Fruit fly (Drosophila melanogaster) whole organism, prepupa: ENCODE results near the gene CG6726.
A peak's percentile ranks its signal among the peaks of the same experiment; 100 is the strongest.

Source experiments
- Blimp-1 ChIP-seq: fragments of 200-800 bp; sonication (Bioruptor generic); optimal IDR thresholded peaks from 3 replicates; lab custom pipeline; 2017; ENCODE audit warnings: missing biosample characterization, missing genetic modification characterization, mild to moderate bottlenecking, moderate library complexity, missing genetic modification reagents
- CG10631 ChIP-seq: fragments of 200-800 bp; sonication (Bioruptor generic); optimal IDR thresholded peaks from 2 replicates; lab custom pipeline; 2016; ENCODE audit warnings: missing biosample characterization, missing genetic modification characterization
- CG11762 ChIP-seq: fragments of 200-800 bp; sonication (Bioruptor generic); optimal IDR thresholded peaks from 3 replicates; lab custom pipeline; 2016; ENCODE audit warnings: missing biosample characterization, missing genetic modification characterization; ENCODE audit not compliant: insufficient read depth
- CG11902 ChIP-seq: fragments of 200-800 bp; sonication (Bioruptor generic); optimal IDR thresholded peaks from 3 replicates; lab custom pipeline; 2016; ENCODE audit warnings: missing biosample characterization, missing genetic modification characterization
- CG15336 ChIP-seq: fragments of 200-800 bp; sonication (Bioruptor generic); IDR thresholded peaks from 2 replicates; pipeline ENCODE4 v1.3.6; 2022; ENCODE audit warnings: missing biosample characterization, missing genetic modification characterization
- CG1621 ChIP-seq: fragments of 200-800 bp; sonication (Bioruptor generic); optimal IDR thresholded peaks from 3 replicates; lab custom pipeline; 2018; ENCODE audit warnings: missing biosample characterization, mild to moderate bottlenecking, missing genetic modification characterization
- CG16779 ChIP-seq: fragments of 200-800 bp; sonication (Bioruptor generic); optimal IDR thresholded peaks from 3 replicates; lab custom pipeline; 2017; ENCODE audit warnings: missing biosample characterization, mild to moderate bottlenecking, missing genetic modification characterization
- CG31627 ChIP-seq: fragments of 200-800 bp; sonication (Bioruptor generic); optimal IDR thresholded peaks from 3 replicates; lab custom pipeline; 2016; ENCODE audit warnings: missing biosample characterization, missing genetic modification characterization
- CG3919 ChIP-seq: fragments of 200-800 bp; sonication (Bioruptor generic); optimal IDR thresholded peaks from 3 replicates; lab custom pipeline; 2016; ENCODE audit warnings: missing biosample characterization, missing genetic modification characterization
- CG4318 ChIP-seq: fragments of 200-800 bp; sonication (Bioruptor generic); optimal IDR thresholded peaks from 3 replicates; lab custom pipeline; 2017; ENCODE audit warnings: missing biosample characterization, mild to moderate bottlenecking, missing genetic modification characterization
- CG6163 ChIP-seq: fragments of 200-800 bp; sonication (Bioruptor generic); IDR thresholded peaks from 3 replicates; pipeline ENCODE4 v1.3.6; 2022; ENCODE audit warnings: missing biosample characterization, missing genetic modification characterization
- CG6854 ChIP-seq: fragments of 200-800 bp; sonication (Bioruptor generic); optimal IDR thresholded peaks from 2 replicates; lab custom pipeline; 2017; ENCODE audit warnings: missing biosample characterization, mild to moderate bottlenecking, missing genetic modification characterization
- CG7368 ChIP-seq: fragments of 200-800 bp; sonication (Bioruptor generic); optimal IDR thresholded peaks from 3 replicates; lab custom pipeline; 2016; ENCODE audit warnings: missing biosample characterization, missing genetic modification characterization
- CG8119 ChIP-seq: fragments of 200-800 bp; sonication (Bioruptor generic); IDR thresholded peaks from 3 replicates; pipeline ENCODE4 v1.3.6; 2022; ENCODE audit warnings: missing biosample characterization, missing genetic modification characterization
- CG8319 ChIP-seq: fragments of 200-800 bp; sonication (Bioruptor generic); optimal IDR thresholded peaks from 3 replicates; lab custom pipeline; 2016; ENCODE audit warnings: missing biosample characterization, missing genetic modification characterization
- CG8632 ChIP-seq: fragments of 200-800 bp; sonication (Bioruptor generic); optimal IDR thresholded peaks from 3 replicates; lab custom pipeline; 2016; ENCODE audit warnings: missing biosample characterization, missing genetic modification characterization
- CG9139 ChIP-seq: fragments of 200-800 bp; sonication (Bioruptor generic); optimal IDR thresholded peaks from 3 replicates; lab custom pipeline; 2017; ENCODE audit warnings: missing biosample characterization, mild to moderate bottlenecking, missing genetic modification characterization
- Eip78C ChIP-seq: fragments of 200-800 bp; sonication (Bioruptor generic); peaks from one replicate; lab custom pipeline; 2016; ENCODE audit warnings: missing biosample characterization, missing genetic modification characterization
- Eip93F ChIP-seq: fragments of 200-800 bp; sonication (Bioruptor generic); optimal IDR thresholded peaks from 2 replicates; lab custom pipeline; 2016; ENCODE audit warnings: missing biosample characterization, mild to moderate bottlenecking, missing genetic modification characterization
- Ets96B ChIP-seq: fragments of 200-800 bp; optimal IDR thresholded peaks from 2 replicates; lab custom pipeline; 2019; ENCODE audit warnings: missing biosample characterization, mild to moderate bottlenecking, missing genetic modification characterization, moderate library complexity
- Gug ChIP-seq: fragments of 200-800 bp; sonication (Bioruptor generic); IDR thresholded peaks from 2 replicates; pipeline ENCODE4 v1.3.6; 2022; ENCODE audit warnings: missing biosample characterization, missing genetic modification characterization
- Hr39 ChIP-seq: fragments of 200-800 bp; sonication (Bioruptor generic); optimal IDR thresholded peaks from 2 replicates; lab custom pipeline; 2016; ENCODE audit warnings: missing biosample characterization, missing genetic modification characterization
- Lpt ChIP-seq: fragments of 200-800 bp; sonication (Bioruptor generic); optimal IDR thresholded peaks from 3 replicates; lab custom pipeline; 2016; ENCODE audit warnings: missing biosample characterization, missing genetic modification characterization
- OdsH ChIP-seq: fragments of 200-800 bp; sonication (Bioruptor generic); optimal IDR thresholded peaks from 3 replicates; lab custom pipeline; 2016; ENCODE audit warnings: missing biosample characterization, missing genetic modification characterization
- Sox102F ChIP-seq: fragments of 200-800 bp; sonication (Bioruptor generic); optimal IDR thresholded peaks from 2 replicates; lab custom pipeline; 2016; ENCODE audit warnings: missing biosample characterization, mild to moderate bottlenecking, missing genetic modification characterization
- Sox14 ChIP-seq: fragments of 200-800 bp; sonication (Bioruptor generic); optimal IDR thresholded peaks from 3 replicates; lab custom pipeline; 2016; ENCODE audit warnings: missing biosample characterization, missing genetic modification characterization
- achi ChIP-seq: fragments of 200-800 bp; sonication (Bioruptor generic); optimal IDR thresholded peaks from 3 replicates; lab custom pipeline; 2016; ENCODE audit warnings: missing biosample characterization, missing genetic modification characterization
- acj6 ChIP-seq: fragments of 200-800 bp; sonication (Bioruptor generic); optimal IDR thresholded peaks from 3 replicates; lab custom pipeline; 2016; ENCODE audit warnings: missing biosample characterization, missing genetic modification characterization
- cyc ChIP-seq: fragments of 200-800 bp; sonication (Bioruptor generic); optimal IDR thresholded peaks from 3 replicates; lab custom pipeline; 2016; ENCODE audit warnings: missing biosample characterization, missing genetic modification characterization
- dac ChIP-seq: fragments of 200-800 bp; sonication (Bioruptor generic); optimal IDR thresholded peaks from 2 replicates; lab custom pipeline; 2017; ENCODE audit warnings: missing biosample characterization, mild to moderate bottlenecking, missing genetic modification characterization
- dsx ChIP-seq: fragments of 200-800 bp; optimal IDR thresholded peaks from 3 replicates; lab custom pipeline; 2019; ENCODE audit warnings: missing biosample characterization, mild to moderate bottlenecking, missing genetic modification characterization, moderate library complexity; ENCODE audit not compliant: poor library complexity, severe bottlenecking
- eg ChIP-seq: fragments of 200-800 bp; sonication (Bioruptor generic); IDR thresholded peaks from 3 replicates; pipeline ENCODE4 v1.3.6; 2022; ENCODE audit warnings: missing biosample characterization, missing genetic modification characterization
- esn ChIP-seq: fragments of 200-800 bp; sonication (Bioruptor generic); optimal IDR thresholded peaks from 2 replicates; lab custom pipeline; 2016; ENCODE audit warnings: missing biosample characterization, mild to moderate bottlenecking, missing genetic modification characterization, moderate library complexity
- fd85E ChIP-seq: fragments of 200-800 bp; sonication (Bioruptor generic); optimal IDR thresholded peaks from 3 replicates; lab custom pipeline; 2016; ENCODE audit warnings: missing biosample characterization, missing genetic modification characterization
- fkh ChIP-seq: fragments of 200-800 bp; sonication (Bioruptor generic); optimal IDR thresholded peaks from 3 replicates; lab custom pipeline; 2017; ENCODE audit warnings: missing biosample characterization, mild to moderate bottlenecking, missing genetic modification characterization, moderate library complexity
- lz ChIP-seq: fragments of 200-800 bp; sonication (Bioruptor generic); optimal IDR thresholded peaks from 3 replicates; lab custom pipeline; 2016; ENCODE audit warnings: missing biosample characterization, missing genetic modification characterization
- pdm3 ChIP-seq: fragments of 200-800 bp; sonication (Bioruptor generic); optimal IDR thresholded peaks from 3 replicates; lab custom pipeline; 2016; ENCODE audit warnings: missing biosample characterization, missing genetic modification characterization
- salr ChIP-seq, 2 experiments: fragments of 200-800 bp; sonication (Bioruptor generic); optimal IDR thresholded peaks; 3 replicates each; lab custom pipeline; 2016 to 2018; ENCODE audit warnings: missing biosample characterization in 2 of 2, missing genetic modification characterization in 2 of 2, mild to moderate bottlenecking in 1 of 2
- spab ChIP-seq: fragments of 200-800 bp; sonication (Bioruptor generic); optimal IDR thresholded peaks from 2 replicates; lab custom pipeline; 2017; ENCODE audit warnings: missing biosample characterization, mild to moderate bottlenecking, missing genetic modification characterization, missing genetic modification reagents
- ss ChIP-seq, 2 experiments: fragments of 200-800 bp; sonication (Bioruptor generic); optimal IDR thresholded peaks; 2 replicates in 1 of 2; 3 replicates in 1 of 2; lab custom pipeline; 2017 to 2018; ENCODE audit warnings: mild to moderate bottlenecking in 2 of 2, missing biosample characterization in 2 of 2, missing genetic modification characterization in 2 of 2, moderate library complexity in 1 of 2

CG6726 gene

dm6 chr3R:23046529-23046943 is 45.0 kb upstream of the CG6726 start (continued):
- peak; percentile 89 for TF ChIP-seq CG11902 (GFP tag; lab: Kevin White, UChicago)
- TF ChIP-seq achi (GFP tag; lab: Kevin White, UChicago) = peak; percentile 88
- peak; percentile 73 for TF ChIP-seq CG9139
- TF ChIP-seq Sox102F (GFP tag; lab: Kevin White, UChicago) = peak; percentile 93
- TF ChIP-seq eg (GFP tag; lab: Robert Waterston, UW) = peak; percentile 84
- peak; percentile 63 for TF ChIP-seq Lpt
- TF ChIP-seq OdsH (GFP tag; lab: Kevin White, UChicago) = peak; percentile 89
- peak; percentile 79 for TF ChIP-seq CG15336 (GFP tag; lab: Robert Waterston, UW)
- peak; percentile 85 for TF ChIP-seq CG8119 (GFP tag; lab: Robert Waterston, UW)
- peak; percentile 15 for TF ChIP-seq CG6854
- TF ChIP-seq lz = peak; percentile 94
- peak; percentile 90 for TF ChIP-seq acj6 (GFP tag; lab: Kevin White, UChicago)
- peak; percentile 82 for TF ChIP-seq dsx (GFP tag; lab: Kevin White, UChicago)
- peak; percentile 65 for TF ChIP-seq fd85E (GFP tag; lab: Kevin White, UChicago)
- TF ChIP-seq pdm3 = peak; percentile 89
- TF ChIP-seq CG11762 = peak; percentile 73
- peak; percentile 93 for TF ChIP-seq cyc (GFP tag; lab: Kevin White, UChicago)
- TF ChIP-seq CG10631 (GFP tag; lab: Kevin White, UChicago) = peak; percentile 88
- TF ChIP-seq Ets96B (tag; lab: Kevin White, UChicago) = peak; percentile 90
- peak; percentile 88 for TF ChIP-seq CG1621
- peak; percentile 79 for TF ChIP-seq spab (GFP tag; lab: Kevin White, UChicago)
- peak; percentile 93 for TF ChIP-seq CG3919
- TF ChIP-seq CG4318 = peak; percentile 60
- TF ChIP-seq esn (GFP tag; lab: Kevin White, UChicago) = peak; percentile 93
- peak; percentile 94 for TF ChIP-seq CG7368 (GFP tag; lab: Kevin White, UChicago)
- TF ChIP-seq Gug (GFP tag; lab: Robert Waterston, UW) = peak; percentile 57
- peak; percentile 47 for TF ChIP-seq dac (GFP tag; lab: Kevin White, UChicago)
- TF ChIP-seq Eip78C (GFP tag; lab: Kevin White, UChicago) = peak; percentile 97
- TF ChIP-seq salr (GFP tag; optimal IDR thresholded peaks at IDR 0.05; lab: Kevin White, UChicago) = peak; percentile 74 to 82
- TF ChIP-seq Blimp-1 = peak; percentile 79
- no peak for TF ChIP-seq Eip93F (GFP tag; lab: Kevin White, UChicago)
- no peak for TF ChIP-seq fkh (GFP tag; lab: Kevin White, UChicago)
- TF ChIP-seq Sox14 (GFP tag; lab: Kevin White, UChicago) = peak; percentile 91
- TF ChIP-seq CG8632 (GFP tag; lab: Kevin White, UChicago) = peak; percentile 89
- TF ChIP-seq CG8319 (GFP tag; lab: Kevin White, UChicago) = peak; percentile 87
- peak; percentile 95 for TF ChIP-seq CG31627 (GFP tag; lab: Kevin White, UChicago)
- peak; percentile 95 for TF ChIP-seq Hr39 (GFP tag; lab: Kevin White, UChicago)
- peak; percentile 70 to 89 for TF ChIP-seq ss (GFP tag; optimal IDR thresholded peaks at IDR 0.05; lab: Kevin White, UChicago)
- peak; percentile 57 for TF ChIP-seq CG16779 (tag; lab: Kevin White, UChicago)

- TF ChIP-seq CG4318 = no peak
- no peak for TF ChIP-seq Sox102F (GFP tag; lab: Kevin White, UChicago)
- peak; percentile 64 for TF ChIP-seq CG6163 (GFP tag; lab: Robert Waterston, UW)
Measured at dm6 chr3R:23048089-23048689, 43.3 kb upstream of the CG6726 start, which contains the start of gene CG17121. Gene CG17121, minus strand, starts transcription at chr3R:23048214.
